Worm (Caenorhabditis elegans) whole organism, late embryonic: ENCODE results near the gene F56F11.4.

Experiments
- K02D7.2 ChIP-seq: sonication (generic microtip); optimal IDR thresholded peaks from 2 replicates; lab custom pipeline; 2017; ENCODE audit warnings: mild to moderate bottlenecking, missing genetic modification characterization, missing compliant biosample characterization
- ahr-1 ChIP-seq: sonication (generic microtip); optimal IDR thresholded peaks from 2 replicates; lab custom pipeline; 2016; ENCODE audit warnings: missing genetic modification characterization, missing compliant biosample characterization
- ama-1 ChIP-seq: fragments of 150-350 bp; optimal IDR thresholded peaks from 2 replicates; lab custom pipeline; 2014
- ceh-45 ChIP-seq: fragments of 200-800 bp; sonication (Bioruptor generic); IDR thresholded peaks from 2 replicates; pipeline ENCODE4 v1.3.6; 2022; ENCODE audit warnings: missing genetic modification reagents, missing genetic modification characterization, missing compliant biosample characterization
- ceh-6 ChIP-seq: fragments of 200-800 bp; sonication (Bioruptor generic); optimal IDR thresholded peaks from 2 replicates; lab custom pipeline; 2018; ENCODE audit warnings: mild to moderate bottlenecking, missing genetic modification characterization, missing compliant biosample characterization
- fax-1 ChIP-seq: sonication (generic microtip); optimal IDR thresholded peaks from 2 replicates; lab custom pipeline; 2016; ENCODE audit warnings: missing genotype, missing genetic modification characterization, missing compliant biosample characterization
- lim-6 ChIP-seq: sonication (generic microtip); optimal IDR thresholded peaks from 2 replicates; lab custom pipeline; 2016; ENCODE audit warnings: missing genetic modification characterization, missing compliant biosample characterization
- pat-9 ChIP-seq: fragments of 200-800 bp; sonication (Bioruptor generic); optimal IDR thresholded peaks from 2 replicates; lab custom pipeline; 2018; ENCODE audit warnings: mild to moderate bottlenecking, missing genetic modification characterization, moderate library complexity, missing compliant biosample characterization
- pha-4 ChIP-seq: fragments of 150-350 bp; optimal IDR thresholded peaks from 2 replicates; lab custom pipeline; 2018; ENCODE audit warnings: missing biosample characterization, missing genetic modification reagents, missing genetic modification characterization
- sdc-2 ChIP-seq: sonication (generic microtip); optimal IDR thresholded peaks from 2 replicates; lab custom pipeline; 2016; ENCODE audit warnings: missing genotype, missing genetic modification characterization, missing compliant biosample characterization
- sox-2 ChIP-seq: fragments of 200-800 bp; sonication (Bioruptor generic); IDR thresholded peaks from 2 replicates; pipeline ENCODE4 v1.3.6; 2022; ENCODE audit warnings: missing genetic modification reagents, missing genetic modification characterization, missing compliant biosample characterization
- unc-55 ChIP-seq: sonication (generic microtip); optimal IDR thresholded peaks from 2 replicates; lab custom pipeline; 2017; ENCODE audit warnings: missing biosample characterization, missing genetic modification reagents, missing genetic modification characterization

ce11 chrIII:2914029-2914428 is 58.0 kb downstream of the F56F11.4 start:
- no peak for TF ChIP-seq K02D7.2
- no peak for TF ChIP-seq ama-1 (lab: Kevin White, UChicago)
- no peak for TF ChIP-seq pha-4 (tag; lab: Kevin White, UChicago)
- TF ChIP-seq pat-9 (tag; lab: Kevin White, UChicago) = no peak
- TF ChIP-seq fax-1 = no peak
- TF ChIP-seq ceh-6 = no peak
- no peak for TF ChIP-seq unc-55
- TF ChIP-seq ahr-1 = no peak
- no peak for TF ChIP-seq ceh-45 (GFP tag; lab: Robert Waterston, UW)
- no peak for TF ChIP-seq sox-2
- TF ChIP-seq lim-6 (tag; lab: Kevin White, UChicago) = no peak
- no peak for TF ChIP-seq sdc-2 (tag; lab: Kevin White, UChicago)
